Fruit fly (Drosophila melanogaster) whole organism, embryonic: Measurements from ENCODE around the gene CG15725.

Experiments used
- CG10147 ChIP-seq: fragments of 200-800 bp; sonication (Bioruptor generic); optimal IDR thresholded peaks from 2 replicates; lab custom pipeline; 2019; ENCODE audit warnings: missing biosample characterization, mild to moderate bottlenecking, missing genetic modification characterization, moderate library complexity
- CG12769 ChIP-seq: fragments of 200-800 bp; sonication (Bioruptor generic); optimal IDR thresholded peaks from 2 replicates; lab custom pipeline; 2019; ENCODE audit warnings: missing biosample characterization, mild to moderate bottlenecking, missing genetic modification characterization, moderate library complexity
- CG13123 ChIP-seq: fragments of 200-800 bp; sonication (Bioruptor generic); optimal IDR thresholded peaks from 2 replicates; lab custom pipeline; 2016; ENCODE audit warnings: missing biosample characterization, missing genetic modification characterization
- CG15073 ChIP-seq: fragments of 200-800 bp; sonication (Bioruptor generic); optimal IDR thresholded peaks from 2 replicates; lab custom pipeline; 2016; ENCODE audit warnings: missing biosample characterization, missing genetic modification characterization
- CG17385 ChIP-seq: fragments of 200-800 bp; sonication (Bioruptor generic); optimal IDR thresholded peaks from 3 replicates; lab custom pipeline; 2018; ENCODE audit warnings: missing biosample characterization, mild to moderate bottlenecking, missing genetic modification characterization
- CG1832 ChIP-seq: fragments of 200-800 bp; sonication (Bioruptor generic); optimal IDR thresholded peaks from 2 replicates; lab custom pipeline; 2017; ENCODE audit warnings: missing biosample characterization, mild to moderate bottlenecking, missing genetic modification characterization, inconsistent platforms
- CG30431 ChIP-seq: fragments of 200-800 bp; sonication (Bioruptor generic); optimal IDR thresholded peaks from 2 replicates; lab custom pipeline; 2017; ENCODE audit warnings: missing biosample characterization, missing genetic modification characterization
- CG3163 ChIP-seq: fragments of 200-800 bp; sonication (Bioruptor generic); optimal IDR thresholded peaks from 3 replicates; lab custom pipeline; 2016; ENCODE audit warnings: missing biosample characterization, missing genetic modification characterization
- CG3407 ChIP-seq: fragments of 200-800 bp; sonication (Bioruptor generic); optimal IDR thresholded peaks from 2 replicates; lab custom pipeline; 2018; ENCODE audit warnings: missing biosample characterization, mild to moderate bottlenecking, missing genetic modification characterization
- CG5180 ChIP-seq: fragments of 200-800 bp; sonication (Bioruptor generic); optimal IDR thresholded peaks from 3 replicates; lab custom pipeline; 2017; ENCODE audit warnings: missing biosample characterization, missing genetic modification characterization, mild to moderate bottlenecking, moderate library complexity, missing genetic modification reagents
- CG6765 ChIP-seq: fragments of 200-800 bp; sonication (Bioruptor generic); optimal IDR thresholded peaks from 3 replicates; lab custom pipeline; 2017; ENCODE audit warnings: missing biosample characterization, mild to moderate bottlenecking, missing genetic modification characterization
- CG6813 ChIP-seq: fragments of 200-800 bp; sonication (Bioruptor generic); optimal IDR thresholded peaks from 2 replicates; lab custom pipeline; 2017; ENCODE audit warnings: missing biosample characterization, missing genetic modification characterization, mild to moderate bottlenecking, moderate library complexity, missing genetic modification reagents
- CG7745 ChIP-seq: fragments of 200-800 bp; sonication (Bioruptor generic); optimal IDR thresholded peaks from 2 replicates; lab custom pipeline; 2018; ENCODE audit warnings: missing biosample characterization, mild to moderate bottlenecking, missing genetic modification characterization, moderate library complexity
- CG8290 ChIP-seq, 3 experiments: fragments of 200-800 bp; sonication (Bioruptor generic); optimal IDR thresholded peaks; 2 replicates each; lab custom pipeline; 2016 to 2019; ENCODE audit warnings: missing biosample characterization in 3 of 3, missing genetic modification characterization in 3 of 3, mild to moderate bottlenecking in 2 of 3, moderate library complexity in 1 of 3
- CG9609 ChIP-seq: fragments of 200-800 bp; sonication (Bioruptor generic); optimal IDR thresholded peaks from 3 replicates; lab custom pipeline; 2016; ENCODE audit warnings: missing biosample characterization, missing genetic modification characterization
- GATAe ChIP-seq: fragments of 200-800 bp; sonication (Bioruptor generic); conservative IDR thresholded peaks from 2 replicates; pipeline ENCODE4 v1.3.6; 2022; ENCODE audit warnings: missing biosample characterization, missing genetic modification characterization
- HmgZ ChIP-seq: fragments of 200-800 bp; sonication (Bioruptor generic); optimal IDR thresholded peaks from 2 replicates; lab custom pipeline; 2018; ENCODE audit warnings: missing biosample characterization, mild to moderate bottlenecking, missing genetic modification characterization
- Med ChIP-seq: fragments of 200-800 bp; sonication (Bioruptor generic); peaks from one replicate; lab custom pipeline; 2016; ENCODE audit warnings: missing biosample characterization, missing genetic modification characterization, mild to moderate bottlenecking, inconsistent platforms, moderate library complexity
- Poxn ChIP-seq: fragments of 200-800 bp; sonication (Bioruptor generic); IDR thresholded peaks from 2 replicates; pipeline ENCODE4 v1.3.6; 2022; ENCODE audit warnings: missing biosample characterization, missing genetic modification characterization
- Trl ChIP-seq, 3 experiments: fragments of >200 bp in 2 of 3; fragments of 200-800 bp in 1 of 3; sonication (Bioruptor generic) in 1 of 3; optimal IDR thresholded peaks; 2 replicates in 1 of 3; 3 replicates in 2 of 3; lab custom pipeline; 2016 to 2017; ENCODE audit warnings: missing biosample characterization in 1 of 3, missing genetic modification characterization in 1 of 3
- ash1 ChIP-seq: fragments of 200-800 bp; sonication (Bioruptor generic); optimal IDR thresholded peaks from 2 replicates; lab custom pipeline; 2018; ENCODE audit warnings: missing biosample characterization, mild to moderate bottlenecking, missing genetic modification characterization
- cg ChIP-seq: fragments of 200-800 bp; sonication (Bioruptor generic); optimal IDR thresholded peaks from 3 replicates; lab custom pipeline; 2019; ENCODE audit warnings: missing biosample characterization, mild to moderate bottlenecking, missing genetic modification characterization, moderate library complexity
- crol ChIP-seq: fragments of 200-800 bp; sonication (Bioruptor generic); IDR thresholded peaks from 2 replicates; pipeline ENCODE4 v1.3.6; 2022; ENCODE audit warnings: missing biosample characterization, missing genetic modification characterization
- cwo ChIP-seq: fragments of 200-800 bp; sonication (Bioruptor generic); optimal IDR thresholded peaks from 3 replicates; lab custom pipeline; 2017; ENCODE audit warnings: missing biosample characterization, missing genetic modification characterization, mild to moderate bottlenecking, moderate library complexity, missing genetic modification reagents
- ems ChIP-seq: fragments of 200-800 bp; sonication (Bioruptor generic); optimal IDR thresholded peaks from 3 replicates; lab custom pipeline; 2016; ENCODE audit warnings: missing biosample characterization, missing genetic modification characterization
- exex ChIP-seq: fragments of 200-800 bp; sonication (Bioruptor generic); optimal IDR thresholded peaks from 4 replicates; lab custom pipeline; 2018; ENCODE audit warnings: missing biosample characterization, mild to moderate bottlenecking, missing genetic modification characterization, moderate library complexity
- inv ChIP-seq: fragments of 200-800 bp; sonication (Bioruptor generic); IDR thresholded peaks from 2 replicates; pipeline ENCODE4 v1.3.6; 2022; ENCODE audit warnings: missing biosample characterization, missing genetic modification characterization; ENCODE audit not compliant: partially characterized antibody
- mirr ChIP-seq: fragments of 200-800 bp; sonication (Bioruptor generic); optimal IDR thresholded peaks from 3 replicates; lab custom pipeline; 2018; ENCODE audit warnings: missing biosample characterization, mild to moderate bottlenecking, missing genetic modification characterization
- nom ChIP-seq: fragments of 200-800 bp; sonication (Bioruptor generic); optimal IDR thresholded peaks from 2 replicates; lab custom pipeline; 2017; ENCODE audit warnings: missing biosample characterization, missing genetic modification characterization, mild to moderate bottlenecking, moderate library complexity, missing genetic modification reagents
- pan ChIP-seq, 4 experiments: fragments of >200 bp in 3 of 4; fragments of 200-800 bp in 1 of 4; sonication (Bioruptor generic) in 1 of 4; optimal IDR thresholded peaks in 3 of 4; IDR thresholded peaks in 1 of 4; 2 replicates each; pipeline versions ENCODE4 v1.3.6 to Lab custom; 2017 to 2022; ENCODE audit warnings: missing biosample characterization in 2 of 4, missing genetic modification characterization in 2 of 4, mixed read lengths in 1 of 4
- pros ChIP-seq: fragments of 200-800 bp; sonication (Bioruptor generic); optimal IDR thresholded peaks from 3 replicates; lab custom pipeline; 2019; ENCODE audit warnings: missing biosample characterization, mild to moderate bottlenecking, missing genetic modification characterization, moderate library complexity
- psq ChIP-seq: fragments of 200-800 bp; sonication (Bioruptor generic); optimal IDR thresholded peaks from 2 replicates; lab custom pipeline; 2017; ENCODE audit warnings: missing biosample characterization, missing genetic modification characterization
- sd ChIP-seq: fragments of 200-800 bp; sonication (Bioruptor generic); optimal IDR thresholded peaks from 3 replicates; lab custom pipeline; 2018; ENCODE audit warnings: missing biosample characterization, mild to moderate bottlenecking, missing genetic modification characterization, moderate library complexity
- sens ChIP-seq: fragments of 200-800 bp; sonication (Bioruptor generic); peaks from one replicate; lab custom pipeline; 2016; ENCODE audit warnings: missing biosample characterization, missing genetic modification characterization
- sug ChIP-seq: fragments of 200-800 bp; optimal IDR thresholded peaks from 2 replicates; lab custom pipeline; 2019; ENCODE audit warnings: missing biosample characterization, mild to moderate bottlenecking, missing genetic modification characterization, moderate library complexity
- tup ChIP-seq: fragments of 200-800 bp; sonication (Bioruptor generic); optimal IDR thresholded peaks from 2 replicates; lab custom pipeline; 2016; ENCODE audit warnings: missing biosample characterization, mild to moderate bottlenecking, missing genetic modification characterization, moderate library complexity
- twi ChIP-seq: fragments of 200-800 bp; optimal IDR thresholded peaks from 2 replicates; lab custom pipeline; 2019; ENCODE audit warnings: missing biosample characterization, mild to moderate bottlenecking, missing genetic modification characterization, moderate library complexity

Gene CG15725

dm6 chrX:12739047-12739446 lies 33.4 kb downstream of the CG15725 start:
- TF ChIP-seq CG6813 (GFP tag; lab: Kevin White, UChicago) (peak; percentile 13), inv (no peak), CG7745 (tag; lab: Kevin White, UChicago) (peak; percentile 31), ems (GFP tag; lab: Kevin White, UChicago) (no peak), sug (tag; lab: Kevin White, UChicago) (peak; percentile 15), pan (optimal IDR thresholded peaks at IDR 0.05; lab: Kevin White, UChicago) (no peak), pan (GFP tag; optimal IDR thresholded peaks at IDR 0.05 in 1 of 2, IDR thresholded peaks at IDR 0.05 in 1 of 2) (peak in 1 of 2 experiments; percentile 19), exex (tag; lab: Kevin White, UChicago) (peak; percentile 13), CG8290 (GFP tag; optimal IDR thresholded peaks at IDR 0.05; lab: Kevin White, UChicago) (no peak), CG8290 (tag; optimal IDR thresholded peaks at IDR 0.05; lab: Kevin White, UChicago) (peak in 1 of 2 experiments; percentile 2), CG12769 (tag; lab: Kevin White, UChicago) (peak; percentile 41), tup (GFP tag; lab: Kevin White, UChicago) (no peak), sd (tag; lab: Kevin White, UChicago) (peak; percentile 82), cg (GFP tag; lab: Kevin White, UChicago) (peak; percentile 39), CG5180 (peak; percentile 62), CG17385 (GFP tag; lab: Kevin White, UChicago) (peak; percentile 59), mirr (GFP tag; lab: Kevin White, UChicago) (peak; percentile 17), crol (peak; percentile 90), CG15073 (no peak), CG3163 (peak; percentile 21), cwo (GFP tag; lab: Kevin White, UChicago) (peak; percentile 23), CG10147 (GFP tag; lab: Kevin White, UChicago) (no peak), nom (GFP tag; lab: Kevin White, UChicago) (peak; percentile 59), CG1832 (GFP tag; lab: Kevin White, UChicago) (no peak), twi (peak; percentile 55), CG6765 (no peak), CG9609 (GFP tag; lab: Kevin White, UChicago) (no peak), Med (GFP tag; lab: Kevin White, UChicago) (peak; percentile 42), psq (GFP tag; lab: Kevin White, UChicago) (peak; percentile 31), pros (GFP tag; lab: Kevin White, UChicago) (peak; percentile 30), HmgZ (tag; lab: Kevin White, UChicago) (peak; percentile 27), Trl (optimal IDR thresholded peaks at IDR 0.05; lab: Kevin White, UChicago) (peak; percentile 38 to 46), Trl (GFP tag; optimal IDR thresholded peaks at IDR 0.05; lab: Kevin White, UChicago) (no peak), ash1 (peak; percentile 65), GATAe (GFP tag; lab: Robert Waterston, UW) (peak; percentile 67)

dm6 chrX:12739789-12740188 lies 34.1 kb downstream of the CG15725 start:
- TF ChIP-seq CG30431 (GFP tag; lab: Kevin White, UChicago) (no peak), Poxn (no peak), CG13123 (no peak), CG3407 (GFP tag; lab: Kevin White, UChicago) (peak; percentile 93), sens (peak; percentile 35)
- TF ChIP-seq, all 482 proteins: peak for 2
